Fruit fly (Drosophila melanogaster) whole organism, larva: ENCODE measurements around the gene CG9391.

ENCODE experiments used
- noc ChIP-seq: fragments of 200-800 bp; sonication (Bioruptor generic); optimal IDR thresholded peaks from 3 replicates; lab custom pipeline; 2019; ENCODE audit warnings: missing biosample characterization, mild to moderate bottlenecking, missing genetic modification characterization, moderate library complexity

The CG9391 gene

dm6 chr3L:21236959-21237551, 31.1 kb downstream of the CG9391 start:
- no peak for TF ChIP-seq noc (tag; lab: Kevin White, UChicago)

dm6 chr3L:21230762-21231161, 37.4 kb downstream of the CG9391 start:
- TF ChIP-seq noc (tag; lab: Kevin White, UChicago), result no peak

dm6 chr3L:21229764-21230163, 38.4 kb downstream of the CG9391 start:
- no peak for TF ChIP-seq noc (tag; lab: Kevin White, UChicago)

dm6 chr3L:21226309-21226708, 41.8 kb downstream of the CG9391 start, which contains the start of gene Eip78C:
Gene Eip78C (plus strand): TSS chr3L:21226609.
- TF ChIP-seq noc (tag; lab: Kevin White, UChicago), result no peak

dm6 chr3L:21225642-21226041, 42.5 kb downstream of the CG9391 start:
- no peak for TF ChIP-seq noc (tag; lab: Kevin White, UChicago)

dm6 chr3L:21224701-21225223, 43.4 kb downstream of the CG9391 start:
- no peak for TF ChIP-seq noc (tag; lab: Kevin White, UChicago)

- TF ChIP-seq noc (tag; lab: Kevin White, UChicago), result no peak
Observed at dm6 chr3L:21224274-21224673, 43.9 kb downstream of the CG9391 start.

- no peak for TF ChIP-seq noc (tag; lab: Kevin White, UChicago)
Observed at dm6 chr3L:21223268-21223667, 44.9 kb downstream of the CG9391 start.

- TF ChIP-seq noc (tag; lab: Kevin White, UChicago), result no peak
Observed at dm6 chr3L:21220100-21220499, 48.0 kb downstream of the CG9391 start, which contains the start of gene CG43219. Gene CG43219 (plus strand): TSS chr3L:21220400.

dm6 chr3L:21219160-21219559, 49.0 kb downstream of the CG9391 start:
- no peak for TF ChIP-seq noc (tag; lab: Kevin White, UChicago)

dm6 chr3L:21216697-21217291, 51.3 kb downstream of the CG9391 start, which contains the start of the genes Trmt112 and Ilk:
Gene Trmt112 (minus strand): TSS chr3L:21216839.
Gene Ilk (plus strand): TSS chr3L:21216901.
- no peak for TF ChIP-seq noc (tag; lab: Kevin White, UChicago)
